Fruit fly (Drosophila melanogaster): ENCODE measurements around the gene Ddrgk1.

- TF ChIP-seq OdsH (GFP tag; optimal IDR thresholded peaks at IDR 0.05) (no peak), Blimp-1 (GFP tag; optimal IDR thresholded peaks at IDR 0.05) (no peak), net (GFP tag; optimal IDR thresholded peaks at IDR 0.05) (no peak), acj6 (GFP tag; optimal IDR thresholded peaks at IDR 0.05) (no peak), Lpt (GFP tag; optimal IDR thresholded peaks at IDR 0.05) (no peak), Hr4 (GFP tag; optimal IDR thresholded peaks at IDR 0.05) (no peak), CG10669 (GFP tag; optimal IDR thresholded peaks at IDR 0.05) (no peak), CG7368 (GFP tag; optimal IDR thresholded peaks at IDR 0.05) (no peak), CG4318 (GFP tag; optimal IDR thresholded peaks at IDR 0.05) (no peak), Eip75B (GFP tag; optimal IDR thresholded peaks at IDR 0.05) (no peak), CG32006 (GFP tag; optimal IDR thresholded peaks at IDR 0.05) (no peak)
Observed at dm6 chr3R:21201627-21202026, 13.3 kb upstream of the Ddrgk1 start.

Measured in whole organism, prepupa.